Fruit fly (Drosophila melanogaster) S2 (cell line): ENCODE results near the gene CG14647.

Experiments used
- CG8478 ChIP-seq: fragments of >200 bp; optimal IDR thresholded peaks from 2 replicates; lab custom pipeline; 2018
- CTCF ChIP-seq, 2 experiments: fragments of >200 bp; optimal IDR thresholded peaks; 2 replicates each; lab custom pipeline; 2018

DNA sequence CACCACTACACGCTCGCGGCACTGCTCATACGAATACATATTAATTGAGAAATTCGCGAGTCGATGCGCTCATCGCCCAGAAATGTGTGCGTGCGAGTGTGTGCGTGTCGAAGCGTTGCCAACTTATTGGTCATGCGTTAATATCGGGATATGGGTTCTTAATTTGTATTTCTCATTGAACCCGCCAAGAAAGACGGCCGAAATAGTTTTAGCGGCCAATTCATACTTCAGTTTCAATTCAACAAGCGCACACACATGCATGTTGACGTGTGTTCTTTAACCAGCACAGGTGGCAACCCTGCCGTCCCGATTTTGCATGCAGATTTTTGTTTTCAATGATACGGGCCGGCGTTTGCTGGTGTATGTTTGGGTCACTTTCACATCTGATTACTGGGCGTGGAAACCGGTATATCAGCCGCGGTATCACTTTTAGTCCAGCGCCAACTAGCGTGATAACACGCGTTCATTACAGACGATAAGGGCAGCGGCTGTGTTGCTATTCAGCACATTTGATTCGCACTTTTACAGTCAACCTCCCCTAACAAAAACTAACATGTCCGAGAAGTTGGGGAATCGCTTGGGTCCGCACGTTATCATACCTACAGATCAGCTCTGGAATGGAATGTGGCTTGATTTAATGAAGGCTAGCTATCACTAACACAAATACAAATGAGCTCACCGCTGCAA is 3.5 kb downstream of the CG14647 start:
- TF ChIP-seq CG8478 (lab: Kevin White, UChicago) = no peak
- no peak for TF ChIP-seq CTCF (optimal IDR thresholded peaks at IDR 0.05; lab: Kevin White, UChicago)
